Worm (Caenorhabditis elegans): Measurements from ENCODE around the gene glt-6.

glt-6 gene

ce11 chrIV:7487554-7488456 lies 15.6 kb upstream of the glt-6 start, which contains the start of the genes his-60 and his-59 (continued):
- TF ChIP-seq ZK546.5 (tag; optimal IDR thresholded peaks at IDR 0.05) (no peak), ceh-62 (tag; optimal IDR thresholded peaks at IDR 0.05) (no peak), ceh-82 (tag; optimal IDR thresholded peaks at IDR 0.05) (no peak), mdt-29 (GFP tag; IDR thresholded peaks at IDR 0.05) (peak; percentile 26; the same call in 1 of the 2 replicates), unc-130 (GFP tag; optimal IDR thresholded peaks at IDR 0.05) (no peak), nhr-102 (tag; optimal IDR thresholded peaks at IDR 0.05) (peak; percentile 80), tag-97 (GFP tag; IDR thresholded peaks at IDR 0.05) (no peak), nhr-48 (tag; optimal IDR thresholded peaks at IDR 0.05) (peak; percentile 82), nhr-41 (GFP tag; IDR thresholded peaks at IDR 0.05) (no peak), R02D3.7 (tag; optimal IDR thresholded peaks at IDR 0.05) (no peak), nhr-11 (tag; optimal IDR thresholded peaks at IDR 0.05) (no peak), hif-1 (tag; optimal IDR thresholded peaks at IDR 0.05) (no peak), F44E2.7 (GFP tag; IDR thresholded peaks at IDR 0.05) (peak; percentile 77; the same call in 1 of the 2 replicates), daf-12 (tag; optimal IDR thresholded peaks at IDR 0.05) (no peak), lir-3 (tag; optimal IDR thresholded peaks at IDR 0.05) (no peak), ces-1 (GFP tag; optimal IDR thresholded peaks at IDR 0.05) (no peak), ceh-44 (GFP tag; IDR thresholded peaks at IDR 0.05) (no peak), lin-1 (GFP tag; IDR thresholded peaks at IDR 0.05) (peak; percentile 37; the same call in 1 of the 2 replicates), madf-5 (GFP tag; IDR thresholded peaks at IDR 0.05) (no peak), zfp-3 (GFP tag; conservative IDR thresholded peaks at IDR 0.05) (no peak), egl-43 (GFP tag; IDR thresholded peaks at IDR 0.05) (peak; percentile 77), pqm-1 (tag; optimal IDR thresholded peaks at IDR 0.05) (no peak), aly-2 (tag; optimal IDR thresholded peaks at IDR 0.05) (no peak), zfp-2 (tag; optimal IDR thresholded peaks at IDR 0.05) (no peak), Y75B8A.6 (GFP tag; IDR thresholded peaks at IDR 0.05) (no peak), daf-16 (GFP tag; optimal IDR thresholded peaks at IDR 0.05) (no peak), daf-16 (tag; optimal IDR thresholded peaks at IDR 0.05) (peak; percentile 62), lin-15B (tag; optimal IDR thresholded peaks at IDR 0.05) (no peak), daf-8 (GFP tag; IDR thresholded peaks at IDR 0.05) (no peak), Y48G9A.11 (GFP tag; IDR thresholded peaks at IDR 0.05) (no peak), Y105C5A.15 (GFP tag; IDR thresholded peaks at IDR 0.05) (peak; percentile 50; the same call in 1 of the 2 replicates), snpc-1.2 (GFP tag; IDR thresholded peaks at IDR 0.05) (peak; percentile 57), ceh-32 (tag; optimal IDR thresholded peaks at IDR 0.05; ENCODE audit: poor library complexity) (no peak), ztf-7 (tag; optimal IDR thresholded peaks at IDR 0.05) (no peak), ceh-28 (tag; optimal IDR thresholded peaks at IDR 0.05) (no peak), dmd-8 (GFP tag; IDR thresholded peaks at IDR 0.05) (peak; percentile 84), nhr-77 (tag; optimal IDR thresholded peaks at IDR 0.05) (no peak), F37D6.2 (tag; optimal IDR thresholded peaks at IDR 0.05) (no peak), mep-1 (tag; optimal IDR thresholded peaks at IDR 0.05) (no peak), aha-1 (tag) (peak; percentile 51), F26F4.8 (GFP tag; conservative IDR thresholded peaks at IDR 0.05) (peak; percentile 63), mxl-2 (GFP tag; conservative IDR thresholded peaks at IDR 0.05) (no peak), dve-1 (tag; optimal IDR thresholded peaks at IDR 0.05; ENCODE audit: insufficient read depth) (peak; percentile 98), lim-7 (GFP tag; IDR thresholded peaks at IDR 0.05) (peak; percentile 85), D1046.2 (GFP tag; IDR thresholded peaks at IDR 0.05) (0 out of 2 replicates have a peak, but pooled peaks have one; percentile 31), hlh-30 (tag; optimal IDR thresholded peaks at IDR 0.05; ENCODE audit: insufficient read depth) (no peak), vab-7 (GFP tag; IDR thresholded peaks at IDR 0.05) (peak; percentile 64), gei-8 (GFP tag; optimal IDR thresholded peaks at IDR 0.05) (no peak), cey-2 (tag; optimal IDR thresholded peaks at IDR 0.05; ENCODE audit: borderline replicate concordance, insufficient read depth) (no peak), zag-1 (tag; optimal IDR thresholded peaks at IDR 0.05) (no peak)

All from whole organism, L4 larva.